Worm (Caenorhabditis elegans): Measurements from ENCODE around the gene grd-5.
"Not testable (repeated sequence)": the region's sequence is repeated elsewhere in the genome, so short reads cannot be mapped to it uniquely, and the experiment has no call there.

grd-5 gene

ce11 chrV:8618738-8619137 lies at the start of gene grd-5:
Gene grd-5 (plus strand): TSS chrV:8619032.
- TF ChIP-seq klf-2 (GFP tag; conservative IDR thresholded peaks at IDR 0.05) (no peak), flt-1 (GFP tag; IDR thresholded peaks at IDR 0.05) (no peak), ztf-29 (GFP tag; IDR thresholded peaks at IDR 0.05) (no peak)

DNA sequence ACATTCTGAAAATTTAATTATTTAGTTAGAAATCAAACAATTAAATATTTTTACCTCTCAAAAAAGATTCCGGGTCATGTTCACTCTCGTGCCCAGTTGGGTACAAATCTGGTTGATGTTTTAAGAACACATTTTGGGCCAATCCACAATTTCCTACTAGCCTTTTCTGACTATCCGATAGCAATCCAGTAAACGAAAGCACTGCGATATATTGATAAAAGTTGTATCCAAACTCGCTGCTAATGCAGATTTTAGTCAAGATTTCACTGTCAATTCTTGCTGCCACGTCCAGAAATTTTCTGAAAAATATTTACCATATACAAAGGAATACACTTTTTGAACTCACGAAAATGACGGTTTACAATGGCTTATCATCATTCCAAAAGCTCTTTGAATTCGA lies 49.7 kb upstream of the grd-5 start:
- TF ChIP-seq tab-1 (GFP tag; IDR thresholded peaks at IDR 0.05), result no peak
- TF ChIP-seq ref-1 (GFP tag; conservative IDR thresholded peaks at IDR 0.05), result no peak
- TF ChIP-seq ztf-29 (GFP tag; IDR thresholded peaks at IDR 0.05), result no peak

ce11 chrV:8569841-8570361 lies 48.9 kb upstream of the grd-5 start, which contains the start of the genes F25G6.9 and symk-1:
Gene F25G6.9 (minus strand): TSS chrV:8570000.
Gene symk-1 (plus strand): TSS chrV:8570311.
- TF ChIP-seq ztf-29 (GFP tag; IDR thresholded peaks at IDR 0.05) (no peak), T22C8.4 (GFP tag; IDR thresholded peaks at IDR 0.05) (no peak), ztf-23 (GFP tag; IDR thresholded peaks at IDR 0.05) (no peak), ref-1 (GFP tag; conservative IDR thresholded peaks at IDR 0.05) (no peak), cog-1 (tag; optimal IDR thresholded peaks at IDR 0.05) (no peak), tab-1 (GFP tag; IDR thresholded peaks at IDR 0.05) (no peak), klf-2 (GFP tag; conservative IDR thresholded peaks at IDR 0.05) (no peak), med-1 (GFP tag; optimal IDR thresholded peaks at IDR 0.05; ENCODE audit: insufficient read depth) (no peak), flt-1 (GFP tag; IDR thresholded peaks at IDR 0.05) (no peak)

DNA sequence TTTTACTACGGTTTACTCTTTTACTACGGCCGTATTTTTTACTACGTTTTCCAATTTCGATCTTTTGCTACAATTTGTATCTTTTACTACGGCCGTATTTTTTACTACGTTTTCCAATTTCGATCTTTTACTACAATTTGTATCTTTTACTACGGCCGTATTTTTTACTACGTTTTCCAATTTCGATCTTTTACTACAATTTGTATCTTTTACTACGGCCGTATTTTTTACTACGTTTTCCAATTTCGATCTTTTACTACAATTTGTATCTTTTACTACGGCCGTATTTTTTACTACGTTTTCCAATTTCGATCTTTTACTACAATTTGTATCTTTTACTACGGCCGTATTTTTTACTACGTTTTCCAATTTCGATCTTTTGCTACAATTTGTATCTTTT lies 44.1 kb upstream of the grd-5 start, which contains the start of gene F25G6.1:
TSS of gene F25G6.1 (plus strand) at position 301 of the 400 bp plus-strand sequence.
- TF ChIP-seq flt-1 (GFP tag; IDR thresholded peaks at IDR 0.05); T22C8.4 (GFP tag; IDR thresholded peaks at IDR 0.05); ref-1 (GFP tag; conservative IDR thresholded peaks at IDR 0.05): not testable (repeated sequence)

DNA sequence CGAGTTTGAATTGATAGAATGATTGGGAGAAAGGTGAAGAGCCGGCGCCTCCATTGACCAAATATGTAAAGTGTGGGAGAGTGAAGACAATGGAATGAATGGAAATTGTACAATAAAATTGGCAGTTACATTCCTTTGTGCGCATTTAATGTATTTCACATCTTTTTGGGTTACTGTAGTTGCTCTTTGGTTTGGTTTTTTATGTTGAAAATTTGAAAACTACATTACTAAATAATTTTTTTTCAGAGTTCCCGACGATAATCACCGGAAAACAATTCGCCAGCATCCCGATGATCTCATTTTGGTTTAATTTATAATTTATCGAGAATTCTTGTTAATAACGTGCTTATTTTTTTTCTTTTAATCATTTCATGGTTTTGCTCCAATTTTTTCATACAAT lies 37.9 kb upstream of the grd-5 start, which contains the start of gene C10B5.1:
TSS of gene C10B5.1 (plus strand) at position 301 of the 400 bp plus-strand sequence.
- no peak for TF ChIP-seq klf-2 (GFP tag; conservative IDR thresholded peaks at IDR 0.05)
- no peak for TF ChIP-seq T22C8.4 (GFP tag; IDR thresholded peaks at IDR 0.05)
- no peak for TF ChIP-seq cog-1 (tag; optimal IDR thresholded peaks at IDR 0.05)
- TF ChIP-seq tab-1 (GFP tag; IDR thresholded peaks at IDR 0.05), result no peak
- no peak for TF ChIP-seq ztf-29 (GFP tag; IDR thresholded peaks at IDR 0.05)
- TF ChIP-seq med-1 (GFP tag; optimal IDR thresholded peaks at IDR 0.05; ENCODE audit: insufficient read depth), result no peak
- TF ChIP-seq ref-1 (GFP tag; conservative IDR thresholded peaks at IDR 0.05), result no peak
- TF ChIP-seq flt-1 (GFP tag; IDR thresholded peaks at IDR 0.05), result no peak
- TF ChIP-seq ztf-23 (GFP tag; IDR thresholded peaks at IDR 0.05), result no peak

- TF ChIP-seq ztf-29 (GFP tag; IDR thresholded peaks at IDR 0.05) (no peak), ref-1 (GFP tag; conservative IDR thresholded peaks at IDR 0.05) (no peak), T22C8.4 (GFP tag; IDR thresholded peaks at IDR 0.05) (no peak), klf-2 (GFP tag; conservative IDR thresholded peaks at IDR 0.05) (no peak), ztf-23 (GFP tag; IDR thresholded peaks at IDR 0.05) (no peak), med-1 (GFP tag; optimal IDR thresholded peaks at IDR 0.05; ENCODE audit: insufficient read depth) (no peak), tab-1 (GFP tag; IDR thresholded peaks at IDR 0.05) (no peak), cog-1 (tag; optimal IDR thresholded peaks at IDR 0.05) (no peak), flt-1 (GFP tag; IDR thresholded peaks at IDR 0.05) (no peak)
Observed at ce11 chrV:8586472-8586871, 32.4 kb upstream of the grd-5 start.

ce11 chrV:8586920-8587319 lies 31.9 kb upstream of the grd-5 start:
- TF ChIP-seq ref-1 (GFP tag; conservative IDR thresholded peaks at IDR 0.05) (no peak), T22C8.4 (GFP tag; IDR thresholded peaks at IDR 0.05) (no peak), klf-2 (GFP tag; conservative IDR thresholded peaks at IDR 0.05) (no peak), flt-1 (GFP tag; IDR thresholded peaks at IDR 0.05) (no peak), cog-1 (tag; optimal IDR thresholded peaks at IDR 0.05) (no peak), med-1 (GFP tag; optimal IDR thresholded peaks at IDR 0.05; ENCODE audit: insufficient read depth) (no peak)

- TF ChIP-seq flt-1 (GFP tag; IDR thresholded peaks at IDR 0.05) (no peak), cog-1 (tag; optimal IDR thresholded peaks at IDR 0.05) (no peak), ztf-23 (GFP tag; IDR thresholded peaks at IDR 0.05) (0 out of 2 replicates have a peak, but pooled peaks have one; percentile 15)
Observed at ce11 chrV:8588079-8588478, 30.8 kb upstream of the grd-5 start, which contains the start of gene C10B5.3. Gene C10B5.3 (minus strand): TSS chrV:8588179.

DNA sequence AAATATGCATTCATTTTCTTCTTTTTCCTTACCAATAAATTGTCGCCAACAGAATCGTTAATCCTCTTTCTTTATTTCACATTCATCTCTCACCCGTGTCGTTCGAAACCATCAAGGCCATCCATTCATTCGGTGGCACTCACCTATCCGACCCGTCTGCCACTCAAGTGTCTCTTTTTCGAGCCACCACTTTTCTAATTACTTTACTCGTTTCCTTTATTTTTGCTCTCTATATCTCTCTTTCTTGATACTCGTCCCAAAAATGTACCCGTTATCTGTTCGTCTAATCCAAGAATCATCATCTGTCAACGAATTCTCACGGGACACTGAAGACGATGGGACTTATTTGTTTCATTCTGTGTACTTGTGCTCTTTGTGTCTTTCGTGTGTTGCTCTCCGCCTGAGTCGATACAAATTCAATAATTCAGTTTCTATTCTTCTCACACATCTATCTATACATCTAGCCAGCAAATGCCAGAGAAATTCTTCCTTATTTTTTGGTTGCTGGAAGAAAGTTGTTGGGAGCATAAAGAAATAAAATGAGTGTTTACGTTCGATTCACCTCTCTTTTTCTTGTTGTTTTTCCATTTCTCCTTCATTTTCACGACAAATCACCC lies 26.0 kb upstream of the grd-5 start:
- TF ChIP-seq med-1 (GFP tag; optimal IDR thresholded peaks at IDR 0.05; ENCODE audit: insufficient read depth) (no peak), tab-1 (GFP tag; IDR thresholded peaks at IDR 0.05) (no peak), klf-2 (GFP tag; conservative IDR thresholded peaks at IDR 0.05) (no peak), ztf-29 (GFP tag; IDR thresholded peaks at IDR 0.05) (no peak), flt-1 (GFP tag; IDR thresholded peaks at IDR 0.05) (no peak), cog-1 (tag; optimal IDR thresholded peaks at IDR 0.05) (no peak), T22C8.4 (GFP tag; IDR thresholded peaks at IDR 0.05) (no peak), ref-1 (GFP tag; conservative IDR thresholded peaks at IDR 0.05) (no peak), ztf-23 (GFP tag; IDR thresholded peaks at IDR 0.05) (no peak)

DNA sequence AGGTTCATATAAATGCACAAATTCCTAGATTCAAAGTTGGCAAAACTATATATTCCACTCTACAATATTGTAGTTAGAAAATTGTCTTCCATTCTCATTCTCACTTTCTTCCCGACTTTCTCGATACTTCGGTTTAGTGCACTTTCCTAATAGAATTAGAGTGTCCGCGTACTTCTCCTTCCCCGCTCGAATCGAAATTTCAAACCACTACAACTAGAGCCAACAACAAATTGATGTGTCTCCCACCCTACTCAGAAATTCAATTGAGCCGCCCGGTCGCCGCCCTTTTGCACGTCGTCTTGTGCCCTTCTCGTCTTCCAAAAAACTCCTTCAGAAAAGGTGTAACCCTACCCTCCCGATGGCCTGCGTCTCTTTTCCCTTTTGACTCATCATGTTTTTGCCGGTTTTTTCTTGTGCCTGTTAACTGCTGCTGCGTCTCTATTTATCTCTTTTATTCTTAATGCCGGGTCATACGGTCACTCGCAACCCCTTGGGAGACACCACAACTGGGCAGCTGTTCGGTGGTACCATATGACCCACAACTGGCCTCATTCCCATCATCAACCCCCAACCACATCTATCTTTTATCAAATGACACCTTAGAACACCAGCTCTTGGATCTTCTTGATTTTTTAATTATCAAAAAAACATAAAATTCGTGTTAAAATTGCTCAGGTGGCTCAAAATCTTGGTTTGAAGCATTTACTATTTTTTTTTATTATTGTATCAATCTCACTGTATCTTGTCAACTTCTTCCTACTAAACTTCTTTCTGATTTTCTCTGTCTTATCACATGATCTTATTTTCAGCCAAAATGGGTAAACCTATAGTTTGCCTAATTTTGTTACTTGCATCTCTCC lies 24.5 kb upstream of the grd-5 start, which contains the start of gene tag-196:
TSS of gene tag-196 (plus strand) at position 810 of the 860 bp plus-strand sequence.
- TF ChIP-seq tab-1 (GFP tag; IDR thresholded peaks at IDR 0.05) (no peak), flt-1 (GFP tag; IDR thresholded peaks at IDR 0.05) (peak; percentile 43; the same call in 1 of the 2 replicates)
